Fruit fly (Drosophila melanogaster) whole organism, wandering third instar larva: ENCODE results near the gene ex.

Experiments used
- Abd-B ChIP-seq: fragments of >200 bp; optimal IDR thresholded peaks from 2 replicates; lab custom pipeline; 2017; ENCODE audit warnings: missing biosample characterization, missing genetic modification characterization
- Hr83 ChIP-seq: fragments of 200-300 bp; sonication (Bioruptor generic); optimal IDR thresholded peaks from 2 replicates; lab custom pipeline; 2016; ENCODE audit warnings: missing biosample characterization, mild to moderate bottlenecking, missing genetic modification characterization, moderate library complexity; ENCODE audit not compliant: poor library complexity, severe bottlenecking
- tai ChIP-seq: sonication (Bioruptor generic); optimal IDR thresholded peaks from 2 replicates; lab custom pipeline; 2016; ENCODE audit warnings: missing biosample characterization, missing genetic modification characterization

DNA sequence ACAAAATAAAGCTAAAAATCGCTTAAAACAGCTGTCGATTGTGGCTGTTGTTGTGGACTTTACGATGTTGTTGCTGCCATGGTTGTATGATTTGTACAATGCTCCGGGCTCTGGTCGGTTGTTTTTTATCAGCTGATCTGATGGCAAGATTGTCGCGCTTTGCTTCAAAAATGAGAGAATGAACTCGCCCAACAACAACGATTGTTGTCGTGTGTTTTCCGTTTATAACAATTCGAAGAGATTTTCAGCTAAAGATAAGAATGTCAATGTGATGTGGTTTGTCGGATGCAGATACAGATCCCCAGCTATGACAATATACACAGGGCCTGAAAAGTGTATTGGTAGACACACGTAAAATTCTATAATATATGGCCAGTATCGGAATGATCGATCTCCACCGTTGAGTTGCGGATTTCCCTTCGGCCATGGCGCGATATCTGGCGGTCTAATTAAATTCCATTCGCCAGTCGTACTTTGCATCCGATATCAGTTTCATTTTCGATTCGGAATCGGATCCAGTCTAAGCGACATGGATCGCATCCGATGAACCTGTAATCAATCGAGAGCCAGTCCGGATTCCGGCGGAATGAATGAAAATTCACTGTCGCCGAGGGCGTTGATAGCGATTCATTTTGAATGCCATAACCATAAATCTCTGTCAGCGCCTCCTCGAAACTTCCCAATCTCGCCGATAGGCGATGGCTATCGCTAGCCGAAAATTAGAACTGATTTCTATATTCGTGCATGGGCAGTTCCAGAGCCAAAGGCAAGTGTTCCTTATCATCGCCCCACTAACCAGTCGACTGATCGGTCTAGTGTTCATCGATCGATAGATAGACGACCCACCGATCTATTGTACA, 64.6 kb downstream of the ex start:
- TF ChIP-seq Abd-B (GFP tag; lab: Kevin White, UChicago) (no peak), tai (GFP tag; lab: Kevin White, UChicago) (no peak), Hr83 (GFP tag; lab: Kevin White, UChicago) (no peak)
